Fruit fly (Drosophila melanogaster): ENCODE results near the gene Ten-a.
A peak's percentile ranks its signal among the peaks of the same experiment; 100 is the strongest.

Gene Ten-a

dm6 chrX:12248836-12249235 lies 205.3 kb downstream of the Ten-a start (continued):
- peak; percentile 42 for TF ChIP-seq lab (GFP tag; optimal IDR thresholded peaks at IDR 0.05)
- no peak for TF ChIP-seq CG31388 (GFP tag; optimal IDR thresholded peaks at IDR 0.05)
- peak; percentile 11 for TF ChIP-seq Deaf1 (tag; optimal IDR thresholded peaks at IDR 0.05)
- peak; percentile 39 for TF ChIP-seq CG30403 (GFP tag; optimal IDR thresholded peaks at IDR 0.05)
- no peak for TF ChIP-seq wor (GFP tag; IDR thresholded peaks at IDR 0.05)
- TF ChIP-seq Camta (GFP tag; optimal IDR thresholded peaks at IDR 0.05): no peak
- no peak for TF ChIP-seq amos (GFP tag; IDR thresholded peaks at IDR 0.05; ENCODE audit: partially characterized antibody)
- peak; percentile 28 for TF ChIP-seq Meics (GFP tag; optimal IDR thresholded peaks at IDR 0.05)
- peak; percentile 34 for TF ChIP-seq CG9727 (GFP tag; optimal IDR thresholded peaks at IDR 0.05)
- TF ChIP-seq chif (GFP tag; optimal IDR thresholded peaks at IDR 0.05): peak in 1 of 2 experiments; percentile 48
- TF ChIP-seq CG6654 (GFP tag; optimal IDR thresholded peaks at IDR 0.05): no peak
- peak; percentile 33 for TF ChIP-seq CG15269 (tag; optimal IDR thresholded peaks at IDR 0.05)
- TF ChIP-seq CG15696 (tag; optimal IDR thresholded peaks at IDR 0.05): peak; percentile 40
- TF ChIP-seq sug (tag; optimal IDR thresholded peaks at IDR 0.05): no peak
- peak; percentile 12 for TF ChIP-seq ATbp (GFP tag; optimal IDR thresholded peaks at IDR 0.05)
- no peak for TF ChIP-seq unc-4 (GFP tag; IDR thresholded peaks at IDR 0.05; ENCODE audit: partially characterized antibody)
- TF ChIP-seq CG11093 (GFP tag; IDR thresholded peaks at IDR 0.05): no peak
- TF ChIP-seq CG17359 (tag; optimal IDR thresholded peaks at IDR 0.05): peak; percentile 31
- no peak for TF ChIP-seq fu2 (GFP tag; optimal IDR thresholded peaks at IDR 0.05)
- no peak for TF ChIP-seq br (optimal IDR thresholded peaks at IDR 0.05)
- TF ChIP-seq Ravus (GFP tag; IDR thresholded peaks at IDR 0.05): no peak
- TF ChIP-seq CG17829 (tag; optimal IDR thresholded peaks at IDR 0.05): peak; percentile 43
- no peak for TF ChIP-seq luna (GFP tag; optimal IDR thresholded peaks at IDR 0.05)
- TF ChIP-seq onecut (GFP tag; IDR thresholded peaks at IDR 0.05): no peak
- TF ChIP-seq cato (GFP tag; optimal IDR thresholded peaks at IDR 0.05; ENCODE audit: borderline replicate concordance): no peak
- no peak for TF ChIP-seq danr (GFP tag; IDR thresholded peaks at IDR 0.05)
- peak; percentile 13; the same call in 1 of the 3 replicates for TF ChIP-seq CG11456 (GFP tag; IDR thresholded peaks at IDR 0.05)
- TF ChIP-seq HmgZ (tag; optimal IDR thresholded peaks at IDR 0.05): no peak
- TF ChIP-seq CG3407 (GFP tag; optimal IDR thresholded peaks at IDR 0.05): peak; percentile 15
- TF ChIP-seq CG32772 (GFP tag; IDR thresholded peaks at IDR 0.05): no peak
- TF ChIP-seq gsb-n (tag; optimal IDR thresholded peaks at IDR 0.05): peak; percentile 1
- TF ChIP-seq CG8290 (GFP tag; optimal IDR thresholded peaks at IDR 0.05): no peak
- TF ChIP-seq CG8290 (tag; optimal IDR thresholded peaks at IDR 0.05): peak in 1 of 2 experiments; percentile 56
- TF ChIP-seq sisA (GFP tag; IDR thresholded peaks at IDR 0.05): peak; percentile 35; the same call in 1 of the 2 replicates
- TF ChIP-seq repo (GFP tag; optimal IDR thresholded peaks at IDR 0.05): no peak
- no peak for TF ChIP-seq z (GFP tag; IDR thresholded peaks at IDR 0.05)
- TF ChIP-seq CG30431 (GFP tag; optimal IDR thresholded peaks at IDR 0.05): peak; percentile 27
- no peak for TF ChIP-seq Hey (tag; optimal IDR thresholded peaks at IDR 0.05)
- no peak for TF ChIP-seq CG10431 (GFP tag; optimal IDR thresholded peaks at IDR 0.05)
- TF ChIP-seq Blimp-1 (GFP tag; optimal IDR thresholded peaks at IDR 0.05): peak; percentile 61
- TF ChIP-seq CG33213 (GFP tag; optimal IDR thresholded peaks at IDR 0.05): no peak
- TF ChIP-seq tgo (GFP tag; IDR thresholded peaks at IDR 0.05): peak; percentile 17; the same call in 1 of the 3 replicates
- no peak for TF ChIP-seq Optix (GFP tag; IDR thresholded peaks at IDR 0.05)
- TF ChIP-seq dysf (GFP tag; IDR thresholded peaks at IDR 0.05): 0 out of 3 replicates have a peak, but pooled peaks have one; percentile 36
- TF ChIP-seq CG9932 (GFP tag; IDR thresholded peaks at IDR 0.05): no peak
- peak; percentile 23 for TF ChIP-seq CG2875 (GFP tag; optimal IDR thresholded peaks at IDR 0.05)
- TF ChIP-seq cwo (GFP tag; optimal IDR thresholded peaks at IDR 0.05): peak; percentile 12
- TF ChIP-seq CTCF (GFP tag; optimal IDR thresholded peaks at IDR 0.05): no peak
- no peak; the same call in 2 of the 3 replicates for TF ChIP-seq croc (GFP tag; conservative IDR thresholded peaks at IDR 0.05)
- TF ChIP-seq HLH3B (GFP tag; IDR thresholded peaks at IDR 0.05): 0 out of 2 replicates have a peak, but pooled peaks have one; percentile 31
- 0 out of 3 replicates have a peak, but pooled peaks have one; percentile 20 for TF ChIP-seq CG34422 (GFP tag; IDR thresholded peaks at IDR 0.05)
- peak; percentile 5 for TF ChIP-seq CG2202 (tag; optimal IDR thresholded peaks at IDR 0.05)
